Fruit fly (Drosophila melanogaster): Measurements from ENCODE around the gene Set.

Gene Set

dm6 chr3R:15268856-15269255 is 5.5 kb downstream of the Set start:
- TF ChIP-seq CG15710 (tag; optimal IDR thresholded peaks at IDR 0.05) (no peak), D1 (tag; optimal IDR thresholded peaks at IDR 0.05) (no peak), CG13204 (GFP tag; optimal IDR thresholded peaks at IDR 0.05) (no peak), CG9948 (tag; optimal IDR thresholded peaks at IDR 0.05) (no peak), CG32121 (GFP tag; IDR thresholded peaks at IDR 0.05) (no peak), CG34367 (tag; optimal IDR thresholded peaks at IDR 0.05) (no peak), CG10348 (GFP tag; IDR thresholded peaks at IDR 0.05) (no peak), CG17806 (tag; optimal IDR thresholded peaks at IDR 0.05) (no peak), CG12605 (GFP tag; IDR thresholded peaks at IDR 0.05) (no peak), Pif1A (GFP tag; optimal IDR thresholded peaks at IDR 0.05) (no peak), EcR (GFP tag; optimal IDR thresholded peaks at IDR 0.05) (no peak), CG8301 (tag; optimal IDR thresholded peaks at IDR 0.05) (no peak), Ets98B (GFP tag; IDR thresholded peaks at IDR 0.05) (no peak), CG4496 (GFP tag; IDR thresholded peaks at IDR 0.05) (no peak), gl (tag; optimal IDR thresholded peaks at IDR 0.05) (no peak), CG8159 (tag; optimal IDR thresholded peaks at IDR 0.05) (no peak), Pif1B (GFP tag; optimal IDR thresholded peaks at IDR 0.05) (no peak)

- TF ChIP-seq CG14655 (GFP tag; optimal IDR thresholded peaks at IDR 0.05) (no peak), CG13204 (GFP tag; optimal IDR thresholded peaks at IDR 0.05) (no peak), CG10348 (GFP tag; IDR thresholded peaks at IDR 0.05) (peak; percentile 83), fd96Ca (GFP tag; IDR thresholded peaks at IDR 0.05) (peak; percentile 67; the same call in 2 of the 3 replicates), rn (GFP tag; IDR thresholded peaks at IDR 0.05) (peak; percentile 87), D1 (tag; optimal IDR thresholded peaks at IDR 0.05) (no peak), Pif1A (GFP tag; optimal IDR thresholded peaks at IDR 0.05) (no peak), CG32121 (GFP tag; IDR thresholded peaks at IDR 0.05) (peak; percentile 96), CG8159 (tag; optimal IDR thresholded peaks at IDR 0.05) (peak; percentile 99), Snoo (tag; optimal IDR thresholded peaks at IDR 0.05) (peak; percentile 97), CG15710 (tag; optimal IDR thresholded peaks at IDR 0.05) (peak; percentile 98), CG9948 (tag; optimal IDR thresholded peaks at IDR 0.05) (peak; percentile 98), CG34367 (tag; optimal IDR thresholded peaks at IDR 0.05) (peak; percentile 97), gl (tag; optimal IDR thresholded peaks at IDR 0.05) (peak; percentile 91), CG17806 (tag; optimal IDR thresholded peaks at IDR 0.05) (peak; percentile 98), Pif1B (GFP tag; optimal IDR thresholded peaks at IDR 0.05) (no peak), CG8301 (tag; optimal IDR thresholded peaks at IDR 0.05) (peak; percentile 98), CG4496 (GFP tag; IDR thresholded peaks at IDR 0.05) (peak; percentile 93), CG12605 (GFP tag; IDR thresholded peaks at IDR 0.05) (peak; percentile 94), Ets98B (GFP tag; IDR thresholded peaks at IDR 0.05) (peak; percentile 90), EcR (GFP tag; optimal IDR thresholded peaks at IDR 0.05) (peak; percentile 85)
Observed at dm6 chr3R:15275158-15275623, 11.8 kb downstream of the Set start, which contains the start of the genes Cp190 and CG4338. Cp190 (minus strand) TSS chr3R:15275241. CG4338 (plus strand) TSS chr3R:15275522.

dm6 chr3R:15277926-15278869 is 14.8 kb downstream of the Set start, which contains the start of the genes MRG15 and Tm1:
MRG15 (minus strand) TSS chr3R:15278109.
Tm1 (plus strand) TSS chr3R:15278220.
- TF ChIP-seq CG4496 (GFP tag; IDR thresholded peaks at IDR 0.05) (no peak), Pif1A (GFP tag; optimal IDR thresholded peaks at IDR 0.05) (no peak), CG12605 (GFP tag; IDR thresholded peaks at IDR 0.05) (no peak), CG13204 (GFP tag; optimal IDR thresholded peaks at IDR 0.05) (no peak), CG14655 (GFP tag; optimal IDR thresholded peaks at IDR 0.05) (no peak), CG10348 (GFP tag; IDR thresholded peaks at IDR 0.05) (no peak), CG8159 (tag; optimal IDR thresholded peaks at IDR 0.05) (no peak), Ets98B (GFP tag; IDR thresholded peaks at IDR 0.05) (no peak), CG8301 (tag; optimal IDR thresholded peaks at IDR 0.05) (no peak), rn (GFP tag; IDR thresholded peaks at IDR 0.05) (no peak), CG15710 (tag; optimal IDR thresholded peaks at IDR 0.05) (no peak), fd96Ca (GFP tag; IDR thresholded peaks at IDR 0.05) (no peak), D1 (tag; optimal IDR thresholded peaks at IDR 0.05) (no peak), CG9948 (tag; optimal IDR thresholded peaks at IDR 0.05) (no peak), EcR (GFP tag; optimal IDR thresholded peaks at IDR 0.05) (no peak), CG17806 (tag; optimal IDR thresholded peaks at IDR 0.05) (no peak), Snoo (tag; optimal IDR thresholded peaks at IDR 0.05) (no peak), Pif1B (GFP tag; optimal IDR thresholded peaks at IDR 0.05) (no peak), CG34367 (tag; optimal IDR thresholded peaks at IDR 0.05) (no peak)

- TF ChIP-seq CG17806 (tag; optimal IDR thresholded peaks at IDR 0.05): peak; percentile 24
- 0 out of 3 replicates have a peak, but pooled peaks have one; percentile 25 for TF ChIP-seq CG4496 (GFP tag; IDR thresholded peaks at IDR 0.05)
- TF ChIP-seq EcR (GFP tag; optimal IDR thresholded peaks at IDR 0.05): no peak
- no peak for TF ChIP-seq CG13204 (GFP tag; optimal IDR thresholded peaks at IDR 0.05)
- TF ChIP-seq Pif1B (GFP tag; optimal IDR thresholded peaks at IDR 0.05): peak; percentile 43
- TF ChIP-seq CG14655 (GFP tag; optimal IDR thresholded peaks at IDR 0.05): peak; percentile 81
- no peak for TF ChIP-seq Ets98B (GFP tag; IDR thresholded peaks at IDR 0.05)
- TF ChIP-seq CG32121 (GFP tag; IDR thresholded peaks at IDR 0.05): no peak
- peak; percentile 33 for TF ChIP-seq CG15710 (tag; optimal IDR thresholded peaks at IDR 0.05)
- TF ChIP-seq CG8159 (tag; optimal IDR thresholded peaks at IDR 0.05): peak; percentile 54
- TF ChIP-seq fd96Ca (GFP tag; IDR thresholded peaks at IDR 0.05): no peak
- TF ChIP-seq CG8301 (tag; optimal IDR thresholded peaks at IDR 0.05): peak; percentile 57
- peak; percentile 74 for TF ChIP-seq Snoo (tag; optimal IDR thresholded peaks at IDR 0.05)
- TF ChIP-seq CG12605 (GFP tag; IDR thresholded peaks at IDR 0.05): no peak
- no peak for TF ChIP-seq CG34367 (tag; optimal IDR thresholded peaks at IDR 0.05)
- TF ChIP-seq CG10348 (GFP tag; IDR thresholded peaks at IDR 0.05): no peak
- TF ChIP-seq D1 (tag; optimal IDR thresholded peaks at IDR 0.05): no peak
- peak; percentile 40 for TF ChIP-seq Pif1A (GFP tag; optimal IDR thresholded peaks at IDR 0.05)
- TF ChIP-seq rn (GFP tag; IDR thresholded peaks at IDR 0.05): no peak
- TF ChIP-seq CG9948 (tag; optimal IDR thresholded peaks at IDR 0.05): peak; percentile 42
- no peak for TF ChIP-seq gl (tag; optimal IDR thresholded peaks at IDR 0.05)
Observed at dm6 chr3R:15280619-15281334, 17.4 kb downstream of the Set start.
